Comparison of ENCODE assay signal across 2 fruit fly cellular contexts in the genomic region with DNA sequence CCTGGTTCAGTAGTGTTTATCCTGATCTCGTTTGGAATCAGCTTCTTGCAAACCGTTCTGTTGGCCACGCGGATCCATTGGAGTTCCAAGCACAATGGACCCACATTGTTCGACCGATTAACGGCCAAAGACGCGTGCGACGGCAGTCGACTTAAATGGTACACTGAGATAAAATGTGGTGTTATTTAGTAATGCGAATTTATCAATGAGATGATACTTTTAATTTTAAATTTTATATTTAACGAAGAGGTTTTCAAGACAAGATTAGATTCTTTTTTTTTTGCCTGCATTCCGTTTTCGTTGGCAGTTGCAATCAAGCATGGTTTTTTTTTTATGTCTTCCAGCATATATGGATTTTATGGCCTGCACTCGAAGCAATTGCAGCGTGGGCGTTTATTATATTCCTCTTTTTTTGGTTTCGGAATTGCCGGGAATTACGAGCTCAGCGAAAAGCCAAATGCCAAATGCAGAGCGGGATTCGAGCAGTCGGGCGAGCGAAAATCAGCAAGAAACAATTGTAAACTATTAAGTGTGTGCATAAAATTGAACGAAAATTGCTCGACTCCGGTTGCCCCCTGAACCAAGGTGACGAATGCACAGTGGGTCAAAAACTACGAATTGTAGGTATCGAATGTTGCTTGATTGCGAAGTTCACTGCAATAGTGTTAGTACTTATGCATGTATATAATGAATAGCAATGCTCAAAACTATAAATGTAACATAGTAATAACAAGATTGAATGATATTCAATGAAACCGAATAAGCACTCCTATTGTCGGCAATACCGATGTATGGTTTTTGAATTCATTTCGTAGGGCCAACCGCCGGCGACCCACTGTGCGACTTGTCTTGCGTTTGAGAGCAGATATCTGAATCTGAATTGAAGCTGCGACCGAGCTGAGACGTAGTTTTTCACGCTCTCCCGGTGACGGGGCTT.
TF ChIP-seq lines count a peak whose summit lies in the region.

No protein-coding gene starts in this region.

TF ChIP-seq in whole organism, embryonic, 481 proteins besides CTCF, POLR2A, EP300 and RAD21 (continued from another document and continues in another):
- TF ChIP-seq row (GFP tag; IDR thresholded peaks at IDR 0.05; lab: Robert Waterston, UW): peak; percentile 85
- TF ChIP-seq CG2712 (tag; optimal IDR thresholded peaks at IDR 0.05; lab: Kevin White, UChicago): peak; percentile 67
- TF ChIP-seq CG2120 (GFP tag; optimal IDR thresholded peaks at IDR 0.05; lab: Kevin White, UChicago): peak; percentile 79
- peak; percentile 76; the same call in 2 of the 3 replicates for TF ChIP-seq Mrtf (GFP tag; IDR thresholded peaks at IDR 0.05; lab: Robert Waterston, UW)
- TF ChIP-seq chm (GFP tag; IDR thresholded peaks at IDR 0.05; lab: Robert Waterston, UW): peak; percentile 44; the same call in 1 of the 2 replicates
- TF ChIP-seq Nf-YC (tag; optimal IDR thresholded peaks at IDR 0.05; lab: Kevin White, UChicago): peak; percentile 60
- peak; percentile 73 for TF ChIP-seq lilli (GFP tag; optimal IDR thresholded peaks at IDR 0.05; lab: Kevin White, UChicago)
- peak; percentile 53 for TF ChIP-seq Ada2b (GFP tag; IDR thresholded peaks at IDR 0.05; lab: Robert Waterston, UW)
- 0 out of 3 replicates have a peak, but pooled peaks have one; percentile 21 for TF ChIP-seq jigr1 (GFP tag; IDR thresholded peaks at IDR 0.05; lab: Robert Waterston, UW)
- TF ChIP-seq ro (GFP tag; IDR thresholded peaks at IDR 0.05; lab: Robert Waterston, UW): no peak
- TF ChIP-seq CG30403 (GFP tag; optimal IDR thresholded peaks at IDR 0.05; lab: Kevin White, UChicago): peak; percentile 64
- TF ChIP-seq gce (GFP tag; IDR thresholded peaks at IDR 0.05; lab: Robert Waterston, UW): peak; percentile 45; the same call in 1 of the 3 replicates
- TF ChIP-seq gcm2 (GFP tag; optimal IDR thresholded peaks at IDR 0.05; lab: Kevin White, UChicago): peak; percentile 20
- no peak for TF ChIP-seq MTF-1 (GFP tag; optimal IDR thresholded peaks at IDR 0.05; lab: Kevin White, UChicago; ENCODE audit: borderline replicate concordance)
- TF ChIP-seq CG15696 (tag; optimal IDR thresholded peaks at IDR 0.05; lab: Kevin White, UChicago): peak; percentile 42
- TF ChIP-seq sens (GFP tag; lab: Kevin White, UChicago): peak; percentile 90
- TF ChIP-seq CG6654 (GFP tag; optimal IDR thresholded peaks at IDR 0.05; lab: Kevin White, UChicago): peak; percentile 7
- TF ChIP-seq Hr51 (GFP tag; optimal IDR thresholded peaks at IDR 0.05; lab: Kevin White, UChicago): peak; percentile 64 to 78
- TF ChIP-seq org-1 (GFP tag; optimal IDR thresholded peaks at IDR 0.05; lab: Kevin White, UChicago): peak; percentile 77
- TF ChIP-seq CoRest (tag; optimal IDR thresholded peaks at IDR 0.05; lab: Kevin White, UChicago): peak; percentile 75
- TF ChIP-seq gsb-n (tag; optimal IDR thresholded peaks at IDR 0.05; lab: Kevin White, UChicago): peak; percentile 24
- peak; percentile 1 for TF ChIP-seq CG16815 (GFP tag; optimal IDR thresholded peaks at IDR 0.05; lab: Kevin White, UChicago)
- peak; percentile 32 for TF ChIP-seq maf-S (GFP tag; optimal IDR thresholded peaks at IDR 0.05; lab: Kevin White, UChicago)
- peak; percentile 63 for TF ChIP-seq sug (tag; optimal IDR thresholded peaks at IDR 0.05; lab: Kevin White, UChicago)
- peak; percentile 93 for TF ChIP-seq Med (GFP tag; lab: Kevin White, UChicago)
- TF ChIP-seq Oli (tag; optimal IDR thresholded peaks at IDR 0.05; lab: Kevin White, UChicago): peak; percentile 79
- TF ChIP-seq CG11085 (GFP tag; IDR thresholded peaks at IDR 0.05; lab: Robert Waterston, UW): peak; percentile 30; the same call in 1 of the 2 replicates
- TF ChIP-seq nau (GFP tag; optimal IDR thresholded peaks at IDR 0.05; lab: Kevin White, UChicago): peak; percentile 14
- peak; percentile 22 for TF ChIP-seq exex (tag; optimal IDR thresholded peaks at IDR 0.05; lab: Kevin White, UChicago)
- TF ChIP-seq CG14441 (GFP tag; IDR thresholded peaks at IDR 0.05; lab: Robert Waterston, UW): peak; percentile 49
- no peak for TF ChIP-seq TFAM (GFP tag; optimal IDR thresholded peaks at IDR 0.05; lab: Kevin White, UChicago)
- TF ChIP-seq CG2875 (GFP tag; optimal IDR thresholded peaks at IDR 0.05; lab: Kevin White, UChicago): peak; percentile 28
- TF ChIP-seq abd-A (tag; optimal IDR thresholded peaks at IDR 0.05; lab: Kevin White, UChicago): no peak
- no peak for TF ChIP-seq p53 (GFP tag; optimal IDR thresholded peaks at IDR 0.05; lab: Kevin White, UChicago)
- TF ChIP-seq Hr3 (GFP tag; optimal IDR thresholded peaks at IDR 0.05; lab: Kevin White, UChicago): peak; percentile 35
- TF ChIP-seq CG17912 (GFP tag; optimal IDR thresholded peaks at IDR 0.05; lab: Kevin White, UChicago): peak; percentile 33
- no peak for TF ChIP-seq CG17802 (tag; optimal IDR thresholded peaks at IDR 0.05; lab: Kevin White, UChicago)
- peak; percentile 29 for TF ChIP-seq CG12942 (GFP tag; optimal IDR thresholded peaks at IDR 0.05; lab: Kevin White, UChicago)
- TF ChIP-seq H15 (GFP tag; IDR thresholded peaks at IDR 0.05; lab: Robert Waterston, UW): peak; percentile 27; the same call in 1 of the 3 replicates
- TF ChIP-seq shn (GFP tag; optimal IDR thresholded peaks at IDR 0.05; lab: Kevin White, UChicago): peak; percentile 58
- TF ChIP-seq dmrt11E (tag; optimal IDR thresholded peaks at IDR 0.05; lab: Kevin White, UChicago): peak; percentile 45
- TF ChIP-seq klu (GFP tag; IDR thresholded peaks at IDR 0.05; lab: Robert Waterston, UW): 0 out of 2 replicates have a peak, but pooled peaks have one; percentile 46
- no peak for TF ChIP-seq rib (GFP tag; IDR thresholded peaks at IDR 0.05; lab: Robert Waterston, UW)
- TF ChIP-seq CG17829 (tag; optimal IDR thresholded peaks at IDR 0.05; lab: Kevin White, UChicago): peak; percentile 46
- TF ChIP-seq dysf (GFP tag; IDR thresholded peaks at IDR 0.05; lab: Robert Waterston, UW): peak; percentile 84
- no peak for TF ChIP-seq CG34224 (GFP tag; IDR thresholded peaks at IDR 0.05; lab: Robert Waterston, UW; ENCODE audit: partially characterized antibody)
- peak; percentile 41 for TF ChIP-seq CG32772 (GFP tag; IDR thresholded peaks at IDR 0.05; lab: Robert Waterston, UW)
- peak; percentile 65 for TF ChIP-seq ara (GFP tag; IDR thresholded peaks at IDR 0.05; lab: Robert Waterston, UW)
- peak; percentile 32 for TF ChIP-seq Fer2 (tag; optimal IDR thresholded peaks at IDR 0.05; lab: Kevin White, UChicago)
- TF ChIP-seq Nf-YB (GFP tag; optimal IDR thresholded peaks at IDR 0.05; lab: Kevin White, UChicago): peak; percentile 22
- TF ChIP-seq disco-r (GFP tag; optimal IDR thresholded peaks at IDR 0.05; lab: Kevin White, UChicago): peak; percentile 6
- peak; percentile 31 for TF ChIP-seq tio (GFP tag; optimal IDR thresholded peaks at IDR 0.05; lab: Kevin White, UChicago)
- TF ChIP-seq CG15514 (GFP tag; optimal IDR thresholded peaks at IDR 0.05; lab: Kevin White, UChicago): peak; percentile 63
- TF ChIP-seq eyg (GFP tag; optimal IDR thresholded peaks at IDR 0.05; lab: Kevin White, UChicago): peak; percentile 45
- TF ChIP-seq HHEX (GFP tag; optimal IDR thresholded peaks at IDR 0.05; lab: Kevin White, UChicago): peak; percentile 70
- no peak for TF ChIP-seq pfk (GFP tag; optimal IDR thresholded peaks at IDR 0.05; lab: Kevin White, UChicago)
- TF ChIP-seq CG3407 (GFP tag; optimal IDR thresholded peaks at IDR 0.05; lab: Kevin White, UChicago): no peak
- peak; percentile 67 for TF ChIP-seq CG17568 (GFP tag; optimal IDR thresholded peaks at IDR 0.05; lab: Kevin White, UChicago)
- peak; percentile 4 for TF ChIP-seq ewg (GFP tag; optimal IDR thresholded peaks at IDR 0.05; lab: Kevin White, UChicago)

TF ChIP-seq in whole organism, prepupa, 60 proteins besides CTCF, POLR2A, EP300 and RAD21 (continued from another document):
- TF ChIP-seq achi (GFP tag; optimal IDR thresholded peaks at IDR 0.05; lab: Kevin White, UChicago) (peak; percentile 86), CG8319 (GFP tag; optimal IDR thresholded peaks at IDR 0.05; lab: Kevin White, UChicago) (peak; percentile 63), Gug (GFP tag; IDR thresholded peaks at IDR 0.05; lab: Robert Waterston, UW) (peak; percentile 78), CG6792 (GFP tag; optimal IDR thresholded peaks at IDR 0.05; lab: Kevin White, UChicago) (peak; percentile 84), CG31627 (GFP tag; optimal IDR thresholded peaks at IDR 0.05; lab: Kevin White, UChicago) (peak; percentile 82), CG16779 (tag; optimal IDR thresholded peaks at IDR 0.05; lab: Kevin White, UChicago) (peak; percentile 73), CG10669 (GFP tag; optimal IDR thresholded peaks at IDR 0.05; lab: Kevin White, UChicago) (peak; percentile 82), fkh (GFP tag; optimal IDR thresholded peaks at IDR 0.05; lab: Kevin White, UChicago) (no peak), CG3919 (GFP tag; optimal IDR thresholded peaks at IDR 0.05; lab: Kevin White, UChicago) (peak; percentile 80), Lpt (GFP tag; optimal IDR thresholded peaks at IDR 0.05; lab: Kevin White, UChicago) (peak; percentile 75), CG8632 (GFP tag; optimal IDR thresholded peaks at IDR 0.05; lab: Kevin White, UChicago) (peak; percentile 71), pdm3 (GFP tag; optimal IDR thresholded peaks at IDR 0.05; lab: Kevin White, UChicago) (peak; percentile 86), Eip75B (GFP tag; optimal IDR thresholded peaks at IDR 0.05; lab: Kevin White, UChicago) (peak; percentile 73), CG1621 (tag; optimal IDR thresholded peaks at IDR 0.05; lab: Kevin White, UChicago) (peak; percentile 85)
